Worm (Caenorhabditis elegans): Measurements from ENCODE around the gene nrf-6.

Gene nrf-6

ce11 chrII:8015483-8015938 lies 17.0 kb downstream of the nrf-6 start:
- TF ChIP-seq ces-1 (GFP tag; optimal IDR thresholded peaks at IDR 0.05) (peak; percentile 2), lsy-2 (tag; optimal IDR thresholded peaks at IDR 0.05) (peak; percentile 58), hlh-1 (tag; optimal IDR thresholded peaks at IDR 0.05) (peak; percentile 53), elt-3 (tag; optimal IDR thresholded peaks at IDR 0.05) (no peak), tbx-8 (GFP tag; optimal IDR thresholded peaks at IDR 0.05) (no peak)

ce11 chrII:8012071-8013031 lies 20.2 kb downstream of the nrf-6 start, which contains the start of gene DH11.2:
TSS of gene DH11.2 (plus strand) at chrII:8012816.
- TF ChIP-seq drap-1 (GFP tag; optimal IDR thresholded peaks at IDR 0.05) = no peak
- no peak for TF ChIP-seq mls-2 (tag; optimal IDR thresholded peaks at IDR 0.05)
- TF ChIP-seq hlh-1 (tag; optimal IDR thresholded peaks at IDR 0.05) = peak; percentile 26
- TF ChIP-seq bed-3 (GFP tag; optimal IDR thresholded peaks at IDR 0.05) = no peak

ce11 chrII:8008334-8008733 lies 24.2 kb downstream of the nrf-6 start, which contains the start of gene glna-2:
TSS of gene glna-2 (plus strand) at chrII:8008634.
- TF ChIP-seq mep-1 (tag; optimal IDR thresholded peaks at IDR 0.05) = no peak
- TF ChIP-seq tbx-8 (GFP tag; optimal IDR thresholded peaks at IDR 0.05) = no peak
- TF ChIP-seq nhr-76 (tag; optimal IDR thresholded peaks at IDR 0.05) = no peak
- TF ChIP-seq elt-1 (tag; optimal IDR thresholded peaks at IDR 0.05; ENCODE audit: borderline replicate concordance, insufficient read depth) = no peak
- TF ChIP-seq snpc-4 (tag; optimal IDR thresholded peaks at IDR 0.05) = no peak
- TF ChIP-seq ham-2 (GFP tag; optimal IDR thresholded peaks at IDR 0.05) = no peak
- TF ChIP-seq ztf-11 (tag; optimal IDR thresholded peaks at IDR 0.05) = no peak
- TF ChIP-seq ces-1 (GFP tag; optimal IDR thresholded peaks at IDR 0.05) = no peak
- no peak for TF ChIP-seq nhr-237 (tag; optimal IDR thresholded peaks at IDR 0.05)
- no peak for TF ChIP-seq nhr-2 (tag; optimal IDR thresholded peaks at IDR 0.05)
- no peak for TF ChIP-seq cnd-1 (tag; optimal IDR thresholded peaks at IDR 0.05)
- TF ChIP-seq ceh-83 (GFP tag; optimal IDR thresholded peaks at IDR 0.05) = no peak

- TF ChIP-seq elt-1 (tag; optimal IDR thresholded peaks at IDR 0.05; ENCODE audit: borderline replicate concordance, insufficient read depth) (no peak), unc-62 (GFP tag; optimal IDR thresholded peaks at IDR 0.05) (no peak), bed-3 (GFP tag; optimal IDR thresholded peaks at IDR 0.05) (no peak), blmp-1 (tag; optimal IDR thresholded peaks at IDR 0.05) (no peak), cnd-1 (tag; optimal IDR thresholded peaks at IDR 0.05) (no peak), lin-13 (tag; optimal IDR thresholded peaks at IDR 0.05) (no peak), lin-32 (GFP tag; optimal IDR thresholded peaks at IDR 0.05) (no peak), nhr-12 (tag; optimal IDR thresholded peaks at IDR 0.05) (no peak), ham-2 (GFP tag; optimal IDR thresholded peaks at IDR 0.05) (no peak), ztf-11 (tag; optimal IDR thresholded peaks at IDR 0.05) (no peak), nhr-237 (tag; optimal IDR thresholded peaks at IDR 0.05) (no peak), nhr-2 (tag; optimal IDR thresholded peaks at IDR 0.05) (no peak), tbx-8 (GFP tag; optimal IDR thresholded peaks at IDR 0.05) (no peak), pha-4 (tag; optimal IDR thresholded peaks at IDR 0.05) (no peak), drap-1 (GFP tag; optimal IDR thresholded peaks at IDR 0.05) (no peak)
These were observed 25.5 kb downstream of the nrf-6 start for ce11 chrII:8006962-8007361.

ce11 chrII:8004752-8005151 lies 27.8 kb downstream of the nrf-6 start:
- TF ChIP-seq cnd-1 (tag; optimal IDR thresholded peaks at IDR 0.05) = no peak
- TF ChIP-seq nhr-12 (tag; optimal IDR thresholded peaks at IDR 0.05) = no peak
- TF ChIP-seq pha-4 (tag; optimal IDR thresholded peaks at IDR 0.05) = no peak
- no peak for TF ChIP-seq nhr-76 (tag; optimal IDR thresholded peaks at IDR 0.05)
- no peak for TF ChIP-seq ztf-11 (tag; optimal IDR thresholded peaks at IDR 0.05)

ce11 chrII:8004157-8004556 lies 28.4 kb downstream of the nrf-6 start, which contains the start of gene pgp-11:
TSS of gene pgp-11 (minus strand) at chrII:8004257.
- TF ChIP-seq mab-5 (tag; optimal IDR thresholded peaks at IDR 0.05) (no peak), snpc-4 (tag; optimal IDR thresholded peaks at IDR 0.05) (no peak), elt-1 (tag; optimal IDR thresholded peaks at IDR 0.05; ENCODE audit: borderline replicate concordance, insufficient read depth) (no peak)

ce11 chrII:8001428-8001827 lies 31.1 kb downstream of the nrf-6 start:
- no peak for TF ChIP-seq nhr-2 (tag; optimal IDR thresholded peaks at IDR 0.05)
- no peak for TF ChIP-seq sptf-1 (tag; optimal IDR thresholded peaks at IDR 0.05)
- no peak for TF ChIP-seq nhr-76 (tag; optimal IDR thresholded peaks at IDR 0.05)
- TF ChIP-seq ceh-83 (GFP tag; optimal IDR thresholded peaks at IDR 0.05) = no peak
- TF ChIP-seq pha-4 (tag; optimal IDR thresholded peaks at IDR 0.05) = no peak
- TF ChIP-seq ztf-11 (tag; optimal IDR thresholded peaks at IDR 0.05) = no peak
- TF ChIP-seq elt-3 (tag; optimal IDR thresholded peaks at IDR 0.05) = no peak
- no peak for TF ChIP-seq ceh-43 (GFP tag; optimal IDR thresholded peaks at IDR 0.05)
- TF ChIP-seq cnd-1 (tag; optimal IDR thresholded peaks at IDR 0.05) = no peak
- no peak for TF ChIP-seq elt-1 (tag; optimal IDR thresholded peaks at IDR 0.05; ENCODE audit: borderline replicate concordance, insufficient read depth)
- no peak for TF ChIP-seq ham-2 (GFP tag; optimal IDR thresholded peaks at IDR 0.05)
- no peak for TF ChIP-seq snpc-4 (tag; optimal IDR thresholded peaks at IDR 0.05)
- TF ChIP-seq M03D4.4 (tag; optimal IDR thresholded peaks at IDR 0.05) = no peak
- TF ChIP-seq ceh-39 (tag; optimal IDR thresholded peaks at IDR 0.05) = no peak
- TF ChIP-seq zip-8 (tag; optimal IDR thresholded peaks at IDR 0.05) = no peak
- no peak for TF ChIP-seq hlh-1 (tag; optimal IDR thresholded peaks at IDR 0.05)
- no peak for TF ChIP-seq drap-1 (GFP tag; optimal IDR thresholded peaks at IDR 0.05)
- no peak for TF ChIP-seq lsy-2 (tag; optimal IDR thresholded peaks at IDR 0.05)
- no peak for TF ChIP-seq mab-5 (tag; optimal IDR thresholded peaks at IDR 0.05)

Data from whole organism, mixed stage, embryonic.